Worm (Caenorhabditis elegans) whole organism, L2 larva: ENCODE data around the gene C04B4.2.

Experiments used
- aly-2 ChIP-seq: fragments of 150-350 bp; optimal IDR thresholded peaks from 2 replicates; lab custom pipeline; 2014; ENCODE audit warnings: missing biosample characterization, missing genetic modification characterization
- elt-3 ChIP-seq: sonication (generic microtip); optimal IDR thresholded peaks from 2 replicates; lab custom pipeline; 2017; ENCODE audit warnings: missing biosample characterization, missing genetic modification characterization
- fos-1 ChIP-seq: fragments of 150-350 bp; optimal IDR thresholded peaks from 2 replicates; lab custom pipeline; 2014; ENCODE audit warnings: missing biosample characterization, missing genetic modification characterization
- lin-13 ChIP-seq: fragments of 150-350 bp; optimal IDR thresholded peaks from 2 replicates; lab custom pipeline; 2014; ENCODE audit warnings: missing biosample characterization, missing genetic modification reagents, missing genetic modification characterization
- nhr-237 ChIP-seq: fragments of 150-350 bp; optimal IDR thresholded peaks from 2 replicates; lab custom pipeline; 2014; ENCODE audit warnings: missing biosample characterization, missing genetic modification characterization
- nhr-77 ChIP-seq: fragments of 150-350 bp; optimal IDR thresholded peaks from 2 replicates; lab custom pipeline; 2014; ENCODE audit warnings: missing biosample characterization, missing genetic modification characterization

- no peak for TF ChIP-seq elt-3 (tag; lab: Kevin White, UChicago)
- TF ChIP-seq lin-13 (GFP tag; lab: Kevin White, UChicago) = no peak
- TF ChIP-seq nhr-77 (tag; lab: Kevin White, UChicago) = no peak
- TF ChIP-seq fos-1 (tag; lab: Kevin White, UChicago) = no peak
- no peak for TF ChIP-seq nhr-237
- no peak for TF ChIP-seq aly-2 (tag; lab: Kevin White, UChicago)
These were observed 34.5 kb downstream of the C04B4.2 start for ce11 chrX:12317560-12317959.
